Fruit fly (Drosophila melanogaster): ENCODE measurements around the gene alpha-Est4.

dm6 chr3R:7551708-7552107, 13.3 kb upstream of the alpha-Est4 start, which contains the start of gene CG45545:
- TF ChIP-seq cic (GFP tag; optimal IDR thresholded peaks at IDR 0.05) (no peak), CG11617 (GFP tag; optimal IDR thresholded peaks at IDR 0.05) (no peak), CG1620 (GFP tag; optimal IDR thresholded peaks at IDR 0.05) (no peak), CG7101 (tag; optimal IDR thresholded peaks at IDR 0.05) (no peak), CG33017 (tag; optimal IDR thresholded peaks at IDR 0.05) (no peak)

All from whole organism, adult.